Worm (Caenorhabditis elegans) whole organism, midembryonic: ENCODE data around the gene nhr-48.

Source experiments
- T22C8.4 ChIP-seq: fragments of 200-800 bp; sonication (Bioruptor generic); IDR thresholded peaks from 2 replicates; pipeline ENCODE4 v1.3.6; 2022; ENCODE audit warnings: missing genetic modification characterization, missing compliant biosample characterization
- cog-1 ChIP-seq: sonication (generic microtip); optimal IDR thresholded peaks from 2 replicates; lab custom pipeline; 2016; ENCODE audit warnings: missing genetic modification characterization, missing compliant biosample characterization
- flt-1 ChIP-seq: fragments of 200-800 bp; sonication (Bioruptor generic); IDR thresholded peaks from 2 replicates; pipeline ENCODE4 v1.3.6; 2022; ENCODE audit warnings: missing genetic modification characterization, missing compliant biosample characterization

ce11 chrX:15716971-15717370 lies 9.0 kb downstream of the nhr-48 start:
- TF ChIP-seq cog-1 (tag; lab: Kevin White, UChicago), result no peak
- TF ChIP-seq T22C8.4 (GFP tag; lab: Robert Waterston, UW), result no peak
- no peak for TF ChIP-seq flt-1
